Worm (Caenorhabditis elegans) whole organism, young adult: ENCODE data around the gene spex-3.

Experiments
- C17E4.6 ChIP-seq: fragments of 200-800 bp; sonication (Bioruptor generic); IDR thresholded peaks from 2 replicates; pipeline ENCODE4 v1.3.6; 2022; ENCODE audit warnings: missing genetic modification reagents, missing genetic modification characterization, missing compliant biosample characterization
- F23B12.7 ChIP-seq: sonication (generic microtip); optimal IDR thresholded peaks from 2 replicates; lab custom pipeline; 2017; ENCODE audit warnings: missing genetic modification characterization, mild to moderate bottlenecking, missing compliant biosample characterization, antibody characterized with exemption, moderate library complexity; ENCODE audit not compliant: insufficient read depth
- F49E8.2 ChIP-seq: sonication (generic microtip); optimal IDR thresholded peaks from 3 replicates; lab custom pipeline; 2017; ENCODE audit warnings: missing genetic modification characterization, mild to moderate bottlenecking, missing compliant biosample characterization, antibody characterized with exemption, moderate library complexity; ENCODE audit not compliant: insufficient read depth
- K12H6.12 ChIP-seq: fragments of 200-800 bp; sonication (Bioruptor generic); optimal IDR thresholded peaks from 2 replicates; lab custom pipeline; 2018; ENCODE audit warnings: mild to moderate bottlenecking, missing genetic modification characterization, missing compliant biosample characterization
- Y53F4B.3 ChIP-seq: fragments of 200-800 bp; sonication (Bioruptor generic); IDR thresholded peaks from 2 replicates; pipeline ENCODE4 v1.3.6; 2022; ENCODE audit warnings: missing genetic modification reagents, missing genetic modification characterization, missing compliant biosample characterization
- Y56A3A.18 ChIP-seq: fragments of 200-800 bp; sonication (Bioruptor generic); IDR thresholded peaks from 2 replicates; pipeline ENCODE4 v1.3.6; 2022; ENCODE audit warnings: missing genetic modification reagents, missing genetic modification characterization, missing compliant biosample characterization
- akir-1 ChIP-seq: fragments of 200-800 bp; sonication (Bioruptor generic); optimal IDR thresholded peaks from 2 replicates; lab custom pipeline; 2018; ENCODE audit warnings: mild to moderate bottlenecking, missing genetic modification characterization, moderate library complexity, missing compliant biosample characterization
- aptf-3 ChIP-seq: fragments of 200-800 bp; sonication (Bioruptor generic); IDR thresholded peaks from 2 replicates; pipeline ENCODE4 v1.3.6; 2022; ENCODE audit warnings: missing genetic modification characterization, missing compliant biosample characterization
- atf-7 ChIP-seq: sonication (generic microtip); optimal IDR thresholded peaks from 2 replicates; lab custom pipeline; 2017; ENCODE audit warnings: mild to moderate bottlenecking, missing genetic modification characterization, missing compliant biosample characterization
- attf-3 ChIP-seq: fragments of 200-800 bp; sonication (Bioruptor generic); conservative IDR thresholded peaks from 2 replicates; pipeline ENCODE4 v1.3.6; 2022; ENCODE audit warnings: missing genetic modification reagents, missing genetic modification characterization, missing compliant biosample characterization
- attf-5 ChIP-seq: fragments of 200-800 bp; sonication (Bioruptor generic); optimal IDR thresholded peaks from 2 replicates; lab custom pipeline; 2018; ENCODE audit warnings: mild to moderate bottlenecking, missing genetic modification characterization, missing compliant biosample characterization
- ccch-3 ChIP-seq: fragments of 200-800 bp; sonication (Bioruptor generic); optimal IDR thresholded peaks from 2 replicates; lab custom pipeline; 2018; ENCODE audit warnings: mild to moderate bottlenecking, missing genetic modification characterization, missing compliant biosample characterization
- cebp-1 ChIP-seq, 2 experiments: fragments of 200-800 bp in 1 of 2; sonication (Bioruptor generic) in 1 of 2; sonication (generic microtip) in 1 of 2; IDR thresholded peaks in 1 of 2; optimal IDR thresholded peaks in 1 of 2; 2 replicates each; pipeline versions ENCODE4 v1.3.6 to Lab custom; 2017 to 2022; ENCODE audit warnings: missing compliant biosample characterization in 2 of 2, missing genetic modification characterization in 2 of 2, mild to moderate bottlenecking in 1 of 2, missing genetic modification reagents in 1 of 2, moderate library complexity in 1 of 2
- ceh-40 ChIP-seq: fragments of 200-800 bp; sonication (Bioruptor generic); IDR thresholded peaks from 2 replicates; pipeline ENCODE4 v1.3.6; 2022; ENCODE audit warnings: missing genetic modification characterization, missing compliant biosample characterization
- ceh-91 ChIP-seq: fragments of 200-800 bp; sonication (Bioruptor generic); IDR thresholded peaks from 2 replicates; pipeline ENCODE4 v1.3.6; 2022; ENCODE audit warnings: missing genetic modification reagents, missing genetic modification characterization, missing compliant biosample characterization
- dox-1 ChIP-seq: fragments of 200-800 bp; sonication (Bioruptor generic); IDR thresholded peaks from 2 replicates; pipeline ENCODE4 v1.3.6; 2022; ENCODE audit warnings: missing genetic modification reagents, missing genetic modification characterization, missing compliant biosample characterization
- dpl-1 ChIP-seq: fragments of 150-350 bp; optimal IDR thresholded peaks from 2 replicates; lab custom pipeline; 2014; ENCODE audit warnings: missing biosample characterization, missing genetic modification reagents, missing genetic modification characterization
- efl-1 ChIP-seq: fragments of 150-350 bp; optimal IDR thresholded peaks from 2 replicates; lab custom pipeline; 2014; ENCODE audit warnings: missing biosample characterization, missing genetic modification reagents, missing genetic modification characterization
- egl-44 ChIP-seq: fragments of 200-800 bp; sonication (Bioruptor generic); IDR thresholded peaks from 2 replicates; pipeline ENCODE4 v1.3.6; 2022; ENCODE audit warnings: missing genetic modification reagents, missing genetic modification characterization, missing compliant biosample characterization
- ets-4 ChIP-seq: fragments of 200-800 bp; sonication (Bioruptor generic); optimal IDR thresholded peaks from 2 replicates; lab custom pipeline; 2018; ENCODE audit warnings: mild to moderate bottlenecking, missing genetic modification characterization, missing compliant biosample characterization
- him-1 ChIP-seq: sonication (generic microtip); optimal IDR thresholded peaks from 2 replicates; lab custom pipeline; 2016; ENCODE audit warnings: missing genotype, missing genetic modification reagents, missing genetic modification characterization, missing compliant biosample characterization
- lag-1 ChIP-seq: fragments of 200-800 bp; sonication (Bioruptor generic); IDR thresholded peaks from 2 replicates; pipeline ENCODE4 v1.3.6; 2022; ENCODE audit warnings: missing genetic modification reagents, missing genetic modification characterization, missing compliant biosample characterization
- let-607 ChIP-seq, 2 experiments: fragments of 200-800 bp in 1 of 2; sonication (Bioruptor generic) in 1 of 2; sonication (generic microtip) in 1 of 2; optimal IDR thresholded peaks; 2 replicates each; lab custom pipeline; 2016 to 2018; ENCODE audit warnings: mild to moderate bottlenecking in 2 of 2, missing compliant biosample characterization in 2 of 2, missing genetic modification characterization in 2 of 2, moderate library complexity in 2 of 2, missing genotype in 1 of 2
- lin-35 ChIP-seq, 3 experiments: fragments of 150-350 bp in 2 of 3; sonication (generic microtip) in 1 of 3; optimal IDR thresholded peaks; 2 replicates each; lab custom pipeline; 2014 to 2018; ENCODE audit warnings: missing biosample characterization in 3 of 3, missing genetic modification characterization in 3 of 3, missing genetic modification reagents in 3 of 3
- lsy-27 ChIP-seq: sonication (generic microtip); optimal IDR thresholded peaks from 2 replicates; lab custom pipeline; 2017; ENCODE audit warnings: missing genetic modification characterization, mild to moderate bottlenecking, missing compliant biosample characterization, antibody characterized with exemption, missing genotype, borderline replicate concordance; ENCODE audit not compliant: insufficient read depth
- madf-3 ChIP-seq: fragments of 200-800 bp; sonication (Bioruptor generic); IDR thresholded peaks from 2 replicates; pipeline ENCODE4 v1.3.6; 2022; ENCODE audit warnings: missing genetic modification reagents, missing genetic modification characterization, missing compliant biosample characterization
- mcd-1 ChIP-seq: fragments of 200-800 bp; sonication (Bioruptor generic); IDR thresholded peaks from 2 replicates; pipeline ENCODE4 v1.3.6; 2022; ENCODE audit warnings: missing genetic modification reagents, missing genetic modification characterization, missing compliant biosample characterization
- mes-4 ChIP-seq: sonication (generic microtip); optimal IDR thresholded peaks from 2 replicates; lab custom pipeline; 2016; ENCODE audit warnings: missing genotype, missing genetic modification characterization, missing compliant biosample characterization
- mxl-1 ChIP-seq: sonication (generic microtip); optimal IDR thresholded peaks from 2 replicates; lab custom pipeline; 2016; ENCODE audit warnings: missing genetic modification characterization, missing compliant biosample characterization
- nfya-1 ChIP-seq: sonication (generic microtip); optimal IDR thresholded peaks from 2 replicates; lab custom pipeline; 2017; ENCODE audit warnings: antibody characterized with exemption, missing compliant biosample characterization, missing genetic modification characterization, borderline replicate concordance; ENCODE audit not compliant: insufficient read depth
- nfya-2 ChIP-seq: fragments of 200-800 bp; sonication (Bioruptor generic); IDR thresholded peaks from 2 replicates; pipeline ENCODE4 v1.3.6; 2022; ENCODE audit warnings: missing genetic modification reagents, missing genetic modification characterization, missing compliant biosample characterization
- nhr-120 ChIP-seq: fragments of 200-800 bp; sonication (Bioruptor generic); IDR thresholded peaks from 2 replicates; pipeline ENCODE4 v1.3.6; 2022; ENCODE audit warnings: missing genetic modification characterization, missing compliant biosample characterization
- nhr-80 ChIP-seq: sonication (generic microtip); optimal IDR thresholded peaks from 2 replicates; lab custom pipeline; 2016; ENCODE audit warnings: missing genetic modification characterization, missing compliant biosample characterization
- rcor-1 ChIP-seq: fragments of 200-800 bp; sonication (Bioruptor generic); IDR thresholded peaks from 2 replicates; pipeline ENCODE4 v1.3.6; 2022; ENCODE audit warnings: missing genetic modification reagents, missing genetic modification characterization, missing compliant biosample characterization
- rec-8 ChIP-seq, 2 experiments: sonication (generic microtip); optimal IDR thresholded peaks; 2 replicates each; lab custom pipeline; 2016; ENCODE audit warnings: mild to moderate bottlenecking in 2 of 2, missing genetic modification characterization in 2 of 2, missing genetic modification reagents in 2 of 2, missing genotype in 2 of 2, missing biosample characterization in 1 of 2, missing compliant biosample characterization in 1 of 2, moderate library complexity in 1 of 2
- rpc-1 ChIP-seq, 2 experiments: fragments of 150-350 bp in 1 of 2; sonication (generic microtip) in 1 of 2; optimal IDR thresholded peaks; 2 replicates each; lab custom pipeline; 2014 to 2018; ENCODE audit warnings: missing biosample characterization in 1 of 2, missing genetic modification characterization in 1 of 2, missing genetic modification reagents in 1 of 2, missing genotype in 1 of 2
- sdz-38 ChIP-seq: sonication (generic microtip); optimal IDR thresholded peaks from 2 replicates; lab custom pipeline; 2016; ENCODE audit warnings: missing genotype, missing genetic modification characterization, missing compliant biosample characterization
- sea-2 ChIP-seq: fragments of 200-800 bp; sonication (Bioruptor generic); IDR thresholded peaks from 2 replicates; pipeline ENCODE4 v1.3.6; 2022; ENCODE audit warnings: missing genetic modification characterization, missing compliant biosample characterization
- tbp1 ChIP-seq: fragments of 200-800 bp; sonication (Bioruptor generic); optimal IDR thresholded peaks from 2 replicates; lab custom pipeline; 2018; ENCODE audit warnings: mild to moderate bottlenecking, missing genetic modification characterization, missing compliant biosample characterization
- unc-62 ChIP-seq: fragments of 150-350 bp; optimal IDR thresholded peaks from 2 replicates; lab custom pipeline; 2014; ENCODE audit warnings: missing biosample characterization, missing genetic modification reagents, missing genetic modification characterization
- ztf-3 ChIP-seq: fragments of 200-800 bp; sonication (Bioruptor generic); optimal IDR thresholded peaks from 2 replicates; lab custom pipeline; 2018; ENCODE audit warnings: mild to moderate bottlenecking, missing genetic modification characterization, missing compliant biosample characterization

The spex-3 gene

DNA sequence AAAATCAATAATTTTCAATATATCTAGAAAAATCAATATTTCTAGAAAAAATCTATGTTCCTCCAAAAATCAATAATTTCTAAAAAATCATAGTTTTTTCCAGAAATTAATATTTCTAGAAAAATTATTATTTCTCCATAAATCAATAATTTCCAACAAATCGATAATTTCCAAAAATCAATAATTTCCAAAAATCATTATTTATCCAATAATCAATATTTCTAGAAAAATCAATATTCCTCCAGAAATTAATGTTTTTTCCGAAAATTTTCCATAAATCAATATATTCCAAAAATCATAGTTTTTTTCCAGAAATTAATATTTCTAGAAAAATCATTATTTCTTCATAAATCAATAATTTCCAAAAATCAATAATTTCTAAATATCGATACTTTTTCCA is 39.2 kb downstream of the spex-3 start:
- TF ChIP-seq ztf-3: no peak
- TF ChIP-seq him-1 (tag; lab: Kevin White, UChicago): no peak
- TF ChIP-seq K12H6.12 (tag; lab: Kevin White, UChicago): no peak
- TF ChIP-seq F49E8.2 (tag; lab: Kevin White, UChicago): no peak
- TF ChIP-seq Y56A3A.18: no peak
- no peak for TF ChIP-seq mes-4 (tag; lab: Kevin White, UChicago)
- TF ChIP-seq atf-7 (tag; lab: Kevin White, UChicago): no peak
- no peak for TF ChIP-seq rpc-1 (optimal IDR thresholded peaks at IDR 0.05; lab: Kevin White, UChicago)
- no peak for TF ChIP-seq rpc-1 (tag; optimal IDR thresholded peaks at IDR 0.05; lab: Kevin White, UChicago)
- TF ChIP-seq efl-1: no peak
- no peak for TF ChIP-seq attf-5 (GFP tag; lab: Kevin White, UChicago)
- no peak for TF ChIP-seq F23B12.7 (tag; lab: Kevin White, UChicago)
- no peak for TF ChIP-seq nfya-1
- no peak for TF ChIP-seq mxl-1 (tag; lab: Kevin White, UChicago)
- no peak for TF ChIP-seq ceh-40
- no peak for TF ChIP-seq lag-1

DNA sequence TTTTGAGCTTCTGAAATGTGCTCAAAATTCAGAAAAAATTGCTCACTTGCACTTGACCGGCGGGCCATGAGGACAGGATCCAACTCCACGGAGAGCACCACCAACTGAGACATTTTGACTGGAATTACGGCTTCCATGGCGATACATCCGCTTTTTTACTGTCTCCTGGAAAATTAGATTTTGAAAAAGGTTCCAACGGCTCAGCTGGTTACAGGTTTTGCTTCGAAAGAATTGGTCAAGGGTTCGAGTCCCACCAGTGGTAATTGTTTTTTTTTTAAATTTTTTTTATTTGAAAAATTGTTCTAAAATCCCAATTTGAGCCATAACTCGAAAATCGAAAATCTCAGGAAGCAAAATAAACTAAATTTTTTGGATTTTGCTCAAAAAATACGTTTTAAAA is 39.8 kb downstream of the spex-3 start:
- TF ChIP-seq let-607 (tag; optimal IDR thresholded peaks at IDR 0.05; lab: Kevin White, UChicago) (no peak), tbp1 (GFP tag; lab: Kevin White, UChicago) (peak; percentile 70), nfya-2 (GFP tag; lab: Robert Waterston, UW) (no peak), ceh-91 (GFP tag; lab: Robert Waterston, UW) (no peak), nhr-120 (GFP tag; lab: Robert Waterston, UW) (no peak), rpc-1 (optimal IDR thresholded peaks at IDR 0.05; lab: Kevin White, UChicago) (no peak), rpc-1 (tag; optimal IDR thresholded peaks at IDR 0.05; lab: Kevin White, UChicago) (peak; percentile 56), aptf-3 (GFP tag; lab: Robert Waterston, UW) (no peak)

DNA sequence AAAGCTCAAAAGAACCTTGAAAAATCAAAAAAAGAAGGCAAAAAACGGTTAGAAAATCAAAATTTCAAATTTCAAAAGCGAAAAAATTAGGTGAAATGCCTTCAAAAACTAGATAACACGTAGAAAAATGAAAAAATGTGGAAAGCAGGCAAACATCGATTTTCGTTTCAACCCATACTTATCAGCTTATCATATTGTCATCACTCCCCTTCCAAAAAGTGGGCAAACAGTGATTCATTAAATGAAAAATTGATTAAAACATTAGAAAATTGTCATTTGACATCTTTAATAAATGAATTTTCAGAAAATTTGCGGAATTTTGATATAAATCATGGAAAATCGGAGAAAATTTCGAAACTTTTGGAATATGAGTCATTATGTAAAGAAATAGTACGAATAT is 41.2 kb downstream of the spex-3 start:
- TF ChIP-seq efl-1 (no peak), nhr-80 (tag; lab: Kevin White, UChicago) (peak; percentile 40), cebp-1 (GFP tag; IDR thresholded peaks at IDR 0.05; lab: Robert Waterston, UW) (no peak), cebp-1 (tag; optimal IDR thresholded peaks at IDR 0.05; lab: Kevin White, UChicago) (no peak)

DNA sequence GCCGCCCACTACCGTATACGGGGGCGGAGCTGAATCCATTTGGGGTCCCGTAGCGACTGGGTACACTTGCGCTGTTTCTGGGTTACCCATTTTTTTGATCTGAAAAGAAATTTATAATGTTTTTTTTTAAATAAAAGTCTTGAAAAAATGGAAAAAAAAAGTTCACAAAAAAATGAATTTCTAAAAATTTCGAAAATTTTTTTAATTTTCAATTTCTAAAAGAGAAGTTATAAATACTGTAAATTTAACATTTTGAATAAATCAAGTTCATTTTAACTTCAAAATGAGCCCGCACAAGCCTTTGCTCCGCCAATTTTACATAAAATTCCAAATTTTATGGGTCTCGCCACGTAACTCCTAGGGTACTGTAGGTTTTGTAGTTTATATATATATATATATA is 42.5 kb downstream of the spex-3 start, which contains the start of gene Y22D7AL.15:
Y22D7AL.15 (minus strand) TSS at position 101 of the 400 bp plus-strand sequence.
- no peak for TF ChIP-seq dpl-1 (GFP tag; lab: Kevin White, UChicago)
- TF ChIP-seq ets-4: no peak
- TF ChIP-seq lsy-27 (tag; lab: Kevin White, UChicago): no peak
- TF ChIP-seq akir-1 (GFP tag; lab: Kevin White, UChicago): no peak
- TF ChIP-seq mcd-1 (GFP tag; lab: Robert Waterston, UW): no peak
- no peak for TF ChIP-seq attf-3

DNA sequence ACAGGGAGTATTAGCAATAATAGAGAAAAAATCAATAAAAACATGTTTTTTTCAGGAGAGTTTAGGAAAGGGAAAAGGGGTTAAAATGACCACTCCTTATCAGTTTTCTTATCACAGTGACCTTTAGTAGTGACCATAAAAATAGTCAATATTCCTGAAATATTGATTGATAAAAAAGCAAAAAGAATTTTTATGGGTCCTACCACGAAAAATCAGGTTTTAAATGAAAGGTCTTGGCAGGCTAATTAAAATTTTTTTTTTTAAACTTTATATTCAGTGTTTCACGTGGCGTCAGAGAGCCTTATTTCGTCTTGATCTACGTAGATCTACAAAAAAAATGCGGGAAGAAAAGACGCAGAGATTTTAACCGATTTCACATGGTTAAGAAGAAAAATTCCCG is 44.9 kb downstream of the spex-3 start, which contains the start of gene cht-4:
cht-4 (minus strand) TSS at position 101 of the 400 bp plus-strand sequence.
- no peak for TF ChIP-seq rcor-1 (GFP tag; lab: Robert Waterston, UW)
- no peak for TF ChIP-seq rec-8 (tag; optimal IDR thresholded peaks at IDR 0.05; lab: Kevin White, UChicago)
- TF ChIP-seq lin-35 (GFP tag; optimal IDR thresholded peaks at IDR 0.05; lab: Kevin White, UChicago): no peak
- TF ChIP-seq dox-1: no peak
- TF ChIP-seq C17E4.6 (GFP tag; lab: Robert Waterston, UW): no peak
- TF ChIP-seq sdz-38 (tag; lab: Kevin White, UChicago): no peak
- TF ChIP-seq sea-2: no peak
- no peak for TF ChIP-seq ccch-3 (GFP tag; lab: Kevin White, UChicago)
- no peak for TF ChIP-seq egl-44 (GFP tag; lab: Robert Waterston, UW)
- no peak for TF ChIP-seq F23B12.7 (tag; lab: Kevin White, UChicago)
- no peak for TF ChIP-seq rpc-1 (optimal IDR thresholded peaks at IDR 0.05; lab: Kevin White, UChicago)
- no peak for TF ChIP-seq rpc-1 (tag; optimal IDR thresholded peaks at IDR 0.05; lab: Kevin White, UChicago)
- TF ChIP-seq unc-62 (GFP tag; lab: Kevin White, UChicago): no peak
- TF ChIP-seq Y53F4B.3 (GFP tag; lab: Robert Waterston, UW): no peak
- no peak for TF ChIP-seq madf-3
